Worm (Caenorhabditis elegans) whole organism, midembryonic: Measurements from ENCODE around the gene clec-19.

Experiments used
- T22C8.4 ChIP-seq: fragments of 200-800 bp; sonication (Bioruptor generic); IDR thresholded peaks from 2 replicates; pipeline ENCODE4 v1.3.6; 2022; ENCODE audit warnings: missing genetic modification characterization, missing compliant biosample characterization
- cog-1 ChIP-seq: sonication (generic microtip); optimal IDR thresholded peaks from 2 replicates; lab custom pipeline; 2016; ENCODE audit warnings: missing genetic modification characterization, missing compliant biosample characterization
- klf-2 ChIP-seq: fragments of 200-800 bp; sonication (Bioruptor generic); conservative IDR thresholded peaks from 2 replicates; pipeline ENCODE4 v1.3.6; 2022; ENCODE audit warnings: missing genetic modification reagents, missing genetic modification characterization, missing compliant biosample characterization
- med-1 ChIP-seq: sonication (generic microtip); optimal IDR thresholded peaks from 2 replicates; lab custom pipeline; 2017; ENCODE audit warnings: missing genetic modification characterization, mild to moderate bottlenecking, missing compliant biosample characterization, antibody characterized with exemption, missing genetic modification reagents; ENCODE audit not compliant: insufficient read depth
- tab-1 ChIP-seq: fragments of 200-800 bp; sonication (Bioruptor generic); IDR thresholded peaks from 2 replicates; pipeline ENCODE4 v1.3.6; 2022; ENCODE audit warnings: missing genetic modification characterization, missing compliant biosample characterization
- ztf-29 ChIP-seq: fragments of 200-800 bp; sonication (Bioruptor generic); IDR thresholded peaks from 2 replicates; pipeline ENCODE4 v1.3.6; 2022; ENCODE audit warnings: missing genetic modification reagents, missing genetic modification characterization, missing compliant biosample characterization

ce11 chrII:1763072-1763471, 18.8 kb downstream of the clec-19 start, which contains the start of gene math-28:
- TF ChIP-seq tab-1 (no peak), T22C8.4 (GFP tag; lab: Robert Waterston, UW) (no peak), med-1 (GFP tag; lab: Kevin White, UChicago) (no peak), cog-1 (tag; lab: Kevin White, UChicago) (no peak), klf-2 (GFP tag; lab: Robert Waterston, UW) (no peak), ztf-29 (GFP tag; lab: Robert Waterston, UW) (no peak)
